Worm (Caenorhabditis elegans): Measurements from ENCODE around the gene ddb-1.

The ddb-1 gene

ce11 chrIV:12131308-12132072 lies 10.5 kb upstream of the ddb-1 start:
- TF ChIP-seq mec-3 (tag; optimal IDR thresholded peaks at IDR 0.05; ENCODE audit: borderline replicate concordance) (no peak), odd-2 (tag; optimal IDR thresholded peaks at IDR 0.05) (no peak), elt-4 (tag; optimal IDR thresholded peaks at IDR 0.05) (no peak), ref-2 (tag; optimal IDR thresholded peaks at IDR 0.05) (no peak), sox-2 (GFP tag; IDR thresholded peaks at IDR 0.05) (no peak), K09A11.1 (tag; optimal IDR thresholded peaks at IDR 0.05; ENCODE audit: insufficient read depth) (no peak), fkh-6 (tag; optimal IDR thresholded peaks at IDR 0.05) (no peak), hlh-13 (GFP tag; optimal IDR thresholded peaks at IDR 0.05) (no peak), C38D4.7 (GFP tag; optimal IDR thresholded peaks at IDR 0.05) (no peak), ceh-24 (tag; optimal IDR thresholded peaks at IDR 0.05) (no peak), pha-2 (tag; optimal IDR thresholded peaks at IDR 0.05) (no peak), zip-5 (tag; optimal IDR thresholded peaks at IDR 0.05) (no peak), pha-4 (tag; optimal IDR thresholded peaks at IDR 0.05) (no peak), F13H6.1 (tag; optimal IDR thresholded peaks at IDR 0.05) (no peak), ama-1 (optimal IDR thresholded peaks at IDR 0.05) (no peak), T23F11.4 (GFP tag; optimal IDR thresholded peaks at IDR 0.05) (no peak)

DNA sequence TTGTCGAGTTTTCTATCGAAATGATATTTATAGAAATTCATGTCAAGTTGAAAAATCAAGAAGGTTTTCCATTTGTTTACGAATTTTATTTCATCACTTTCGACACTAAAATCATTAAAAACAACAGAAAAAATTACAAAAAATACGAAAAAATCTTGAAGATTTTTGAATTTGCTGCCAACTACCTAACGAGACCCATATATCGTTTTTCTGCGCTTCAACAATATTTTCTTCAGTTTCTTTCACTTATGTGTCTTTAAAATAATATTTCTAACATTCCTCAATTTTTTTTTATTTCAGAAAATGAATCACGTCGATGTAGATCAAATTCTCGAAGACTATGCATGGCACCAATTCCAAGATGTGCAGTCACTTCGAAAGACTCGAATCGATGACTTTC lies 8.2 kb upstream of the ddb-1 start, which contains the start of gene lin-24:
Gene lin-24, plus strand, starts transcription at position 301 of the 400 bp plus-strand sequence.
- TF ChIP-seq ref-2 (tag; optimal IDR thresholded peaks at IDR 0.05): no peak

- no peak for TF ChIP-seq elt-4 (tag; optimal IDR thresholded peaks at IDR 0.05)
- no peak for TF ChIP-seq nhr-11 (tag; optimal IDR thresholded peaks at IDR 0.05)
- TF ChIP-seq ets-4 (tag; optimal IDR thresholded peaks at IDR 0.05): no peak
- TF ChIP-seq gmeb-2 (tag; optimal IDR thresholded peaks at IDR 0.05): no peak
- TF ChIP-seq ttx-3 (tag; optimal IDR thresholded peaks at IDR 0.05): no peak
- TF ChIP-seq unc-55 (GFP tag; optimal IDR thresholded peaks at IDR 0.05): no peak
- no peak for TF ChIP-seq pha-4 (tag; optimal IDR thresholded peaks at IDR 0.05)
- no peak for TF ChIP-seq elt-2 (tag; optimal IDR thresholded peaks at IDR 0.05)
- TF ChIP-seq C38D4.7 (GFP tag; optimal IDR thresholded peaks at IDR 0.05): no peak
These were observed 7.7 kb upstream of the ddb-1 start for ce11 chrIV:12128708-12129107.

DNA sequence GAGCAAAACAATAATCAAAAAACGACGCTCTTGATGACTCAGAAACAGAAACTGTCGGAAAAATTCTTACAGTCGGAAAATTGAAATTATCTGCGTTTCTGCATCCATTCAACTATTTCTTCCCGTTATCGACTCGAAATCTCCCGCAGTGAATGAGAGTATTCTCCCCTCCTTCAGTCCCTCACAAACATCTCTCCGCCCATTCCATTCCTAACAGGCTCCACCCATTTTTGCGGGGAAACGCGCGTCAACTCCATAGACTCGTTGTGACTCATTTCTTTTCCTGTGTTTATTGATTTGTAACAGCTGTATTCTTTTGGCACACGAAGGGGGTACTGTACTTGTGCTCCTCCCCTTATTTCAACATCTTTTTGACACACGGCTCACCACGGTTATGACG lies 6.9 kb upstream of the ddb-1 start:
- TF ChIP-seq ceh-22 (tag; optimal IDR thresholded peaks at IDR 0.05) (no peak), nfya-1 (tag; optimal IDR thresholded peaks at IDR 0.05) (peak; percentile 10), che-1 (tag; optimal IDR thresholded peaks at IDR 0.05) (no peak)

ce11 chrIV:12126740-12127472 lies 5.9 kb upstream of the ddb-1 start:
- TF ChIP-seq unc-42 (tag; optimal IDR thresholded peaks at IDR 0.05) (peak; percentile 71), T23F11.4 (GFP tag; optimal IDR thresholded peaks at IDR 0.05) (no peak)

DNA sequence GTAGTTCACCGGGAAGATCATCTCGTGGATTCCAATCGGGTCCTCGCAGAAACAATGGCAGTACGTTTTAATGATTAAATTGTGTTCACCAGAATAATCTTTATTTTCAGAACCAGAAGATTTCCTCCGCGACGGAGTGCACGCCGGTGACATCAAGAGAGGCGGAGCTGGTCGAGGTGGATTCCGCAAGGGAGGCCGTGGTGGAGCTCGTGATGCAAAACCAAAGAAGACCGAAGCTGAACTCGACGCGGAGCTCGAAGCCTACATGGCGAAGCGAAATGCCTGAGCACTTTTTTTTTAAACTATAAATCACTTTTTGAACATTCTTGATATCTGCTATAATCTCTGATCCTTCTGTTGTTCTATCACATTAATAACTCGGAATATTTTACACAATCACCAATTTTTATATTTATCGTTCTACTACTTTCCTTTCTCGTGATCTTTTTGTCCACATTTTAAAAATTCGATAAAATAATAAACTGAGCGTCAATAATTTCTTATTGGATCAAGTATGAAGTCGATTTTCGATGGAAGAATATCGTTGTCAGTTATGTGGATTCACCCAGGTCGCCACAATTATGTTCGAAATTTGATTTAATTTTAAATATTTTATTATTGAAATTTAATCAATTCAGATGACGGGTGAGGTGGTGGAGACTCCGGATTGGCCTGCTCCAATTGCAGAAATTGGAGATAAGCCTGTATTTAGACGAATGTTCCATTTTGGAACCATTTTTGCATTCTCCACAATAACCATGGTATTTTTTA lies 3.5 kb upstream of the ddb-1 start, which contains the start of gene dhhc-6:
Gene dhhc-6, plus strand, starts transcription at position 639 of the 771 bp plus-strand sequence.
- TF ChIP-seq ceh-14 (tag; optimal IDR thresholded peaks at IDR 0.05) (no peak), fax-1 (tag; optimal IDR thresholded peaks at IDR 0.05) (no peak), elt-4 (tag; optimal IDR thresholded peaks at IDR 0.05) (no peak), pag-3 (tag; optimal IDR thresholded peaks at IDR 0.05; ENCODE audit: borderline replicate concordance) (no peak), ceh-45 (GFP tag; IDR thresholded peaks at IDR 0.05) (no peak), C38D4.7 (GFP tag; optimal IDR thresholded peaks at IDR 0.05) (no peak), zip-5 (tag; optimal IDR thresholded peaks at IDR 0.05) (no peak), pax-1 (tag; optimal IDR thresholded peaks at IDR 0.05) (no peak), ceh-18 (tag; optimal IDR thresholded peaks at IDR 0.05) (no peak), pqm-1 (tag; optimal IDR thresholded peaks at IDR 0.05) (no peak)
